Worm (Caenorhabditis elegans) whole organism, L4 larva: Measurements from ENCODE around the gene mrpl-36.
A peak's percentile ranks its signal among the peaks of the same experiment; 100 is the strongest.

ENCODE experiments used
- F26F4.8 ChIP-seq: fragments of 200-800 bp; sonication (Bioruptor generic); conservative IDR thresholded peaks from 2 replicates; pipeline ENCODE4 v1.3.6; 2022; ENCODE audit warnings: missing genetic modification characterization, missing compliant biosample characterization
- F44E2.7 ChIP-seq: fragments of 200-800 bp; sonication (Bioruptor generic); IDR thresholded peaks from 2 replicates; pipeline ENCODE4 v2.1.2; 2022; ENCODE audit warnings: missing genetic modification characterization, missing compliant biosample characterization
- R02D3.7 ChIP-seq: fragments of 150-350 bp; sonication (generic microtip); optimal IDR thresholded peaks from 3 replicates; lab custom pipeline; 2014; ENCODE audit warnings: missing biosample characterization, missing genetic modification characterization
- T20F7.1 ChIP-seq: fragments of 200-800 bp; sonication (Bioruptor generic); optimal IDR thresholded peaks from 2 replicates; lab custom pipeline; 2018; ENCODE audit warnings: mild to moderate bottlenecking, missing genetic modification characterization, missing compliant biosample characterization
- Y48G9A.11 ChIP-seq: fragments of 200-800 bp; sonication (Bioruptor generic); IDR thresholded peaks from 2 replicates; pipeline ENCODE4 v1.3.6; 2022; ENCODE audit warnings: missing genetic modification reagents, missing genetic modification characterization, missing compliant biosample characterization
- Y5F2A.4 ChIP-seq: fragments of 200-800 bp; sonication (Bioruptor generic); optimal IDR thresholded peaks from 2 replicates; lab custom pipeline; 2018; ENCODE audit warnings: mild to moderate bottlenecking, missing genetic modification characterization, missing compliant biosample characterization
- ZK337.2 ChIP-seq: fragments of 200-800 bp; sonication (Bioruptor generic); IDR thresholded peaks from 2 replicates; pipeline ENCODE4 v1.3.6; 2022; ENCODE audit warnings: missing genetic modification reagents, missing genetic modification characterization, missing compliant biosample characterization
- aha-1 ChIP-seq: fragments of 150-350 bp; peaks from one replicate; lab custom pipeline; 2014; ENCODE audit warnings: missing biosample characterization, missing genetic modification characterization
- ama-1 ChIP-seq: fragments of 150-350 bp; optimal IDR thresholded peaks from 2 replicates; lab custom pipeline; 2014; ENCODE audit warnings: inconsistent platforms, mixed read lengths
- arid-1 ChIP-seq: fragments of 200-800 bp; sonication (Bioruptor generic); conservative IDR thresholded peaks from 2 replicates; pipeline ENCODE4 v1.3.6; 2022; ENCODE audit warnings: missing genetic modification reagents, missing genetic modification characterization, missing compliant biosample characterization
- ceh-28 ChIP-seq: fragments of 150-350 bp; optimal IDR thresholded peaks from 2 replicates; lab custom pipeline; 2014; ENCODE audit warnings: missing biosample characterization, missing genetic modification reagents, missing genetic modification characterization
- ceh-32 ChIP-seq: sonication (generic microtip); optimal IDR thresholded peaks from 2 replicates; lab custom pipeline; 2016; ENCODE audit warnings: mild to moderate bottlenecking, missing genetic modification characterization, missing compliant biosample characterization; ENCODE audit not compliant: poor library complexity
- ceh-62 ChIP-seq: sonication (generic microtip); optimal IDR thresholded peaks from 2 replicates; lab custom pipeline; 2017; ENCODE audit warnings: missing biosample characterization, missing genetic modification characterization
- daf-16 ChIP-seq, 3 experiments: sonication (generic microtip); optimal IDR thresholded peaks; 2 replicates each; lab custom pipeline; 2016 to 2017; ENCODE audit warnings: missing genetic modification characterization in 3 of 3, missing genetic modification reagents in 3 of 3, mild to moderate bottlenecking in 2 of 3, missing compliant biosample characterization in 2 of 3, missing biosample characterization in 1 of 3, moderate library complexity in 1 of 3
- daf-19 ChIP-seq: fragments of 200-800 bp; sonication (Bioruptor generic); conservative IDR thresholded peaks from 2 replicates; pipeline ENCODE4 v1.3.6; 2022; ENCODE audit warnings: missing genetic modification characterization, missing compliant biosample characterization
- dmd-9 ChIP-seq: fragments of 200-800 bp; sonication (Bioruptor generic); IDR thresholded peaks from 2 replicates; pipeline ENCODE4 v1.3.6; 2022; ENCODE audit warnings: missing genetic modification reagents, missing genetic modification characterization, missing compliant biosample characterization
- dpl-1 ChIP-seq: fragments of 150-350 bp; optimal IDR thresholded peaks from 2 replicates; lab custom pipeline; 2014; ENCODE audit warnings: missing biosample characterization, missing genetic modification reagents, missing genetic modification characterization
- fkh-10 ChIP-seq: fragments of 150-350 bp; optimal IDR thresholded peaks from 2 replicates; lab custom pipeline; 2014; ENCODE audit warnings: missing biosample characterization, missing genetic modification reagents, missing genetic modification characterization
- hlh-11 ChIP-seq: fragments of 200-800 bp; sonication (Bioruptor generic); optimal IDR thresholded peaks from 2 replicates; lab custom pipeline; 2018; ENCODE audit warnings: mild to moderate bottlenecking, missing genetic modification characterization, missing compliant biosample characterization
- hlh-30 ChIP-seq: sonication (generic microtip); optimal IDR thresholded peaks from 2 replicates; lab custom pipeline; 2017; ENCODE audit warnings: antibody characterized with exemption, mild to moderate bottlenecking, missing genetic modification characterization, missing compliant biosample characterization; ENCODE audit not compliant: insufficient read depth
- hmg-1.1 ChIP-seq: fragments of 200-800 bp; sonication (Bioruptor generic); IDR thresholded peaks from 2 replicates; pipeline ENCODE4 v1.3.6; 2022; ENCODE audit warnings: missing genetic modification reagents, missing genetic modification characterization, missing compliant biosample characterization
- jun-1 ChIP-seq: fragments of 150-350 bp; optimal IDR thresholded peaks from 2 replicates; lab custom pipeline; 2014; ENCODE audit warnings: missing biosample characterization, missing genetic modification reagents, missing genetic modification characterization
- lin-13 ChIP-seq: fragments of 150-350 bp; optimal IDR thresholded peaks from 2 replicates; lab custom pipeline; 2014; ENCODE audit warnings: missing biosample characterization, missing genetic modification reagents, missing genetic modification characterization
- lin-15B ChIP-seq: fragments of 150-350 bp; sonication (generic microtip); optimal IDR thresholded peaks from 3 replicates; lab custom pipeline; 2014; ENCODE audit warnings: missing biosample characterization, missing genetic modification characterization
- lin-38 ChIP-seq: fragments of 200-800 bp; sonication (Bioruptor generic); IDR thresholded peaks from 2 replicates; pipeline ENCODE4 v1.3.6; 2022; ENCODE audit warnings: missing genetic modification reagents, missing genetic modification characterization, missing compliant biosample characterization
- lir-3 ChIP-seq: sonication (generic microtip); optimal IDR thresholded peaks from 2 replicates; lab custom pipeline; 2016; ENCODE audit warnings: mild to moderate bottlenecking, missing genetic modification characterization, missing compliant biosample characterization
- lsy-2 ChIP-seq, 2 experiments: fragments of 150-350 bp in 1 of 2; sonication (generic microtip) in 1 of 2; optimal IDR thresholded peaks; 2 replicates each; lab custom pipeline; 2014 to 2017; ENCODE audit warnings: missing biosample characterization in 2 of 2, missing genetic modification characterization in 2 of 2
- madf-5 ChIP-seq, 2 experiments: fragments of 200-800 bp; sonication (Bioruptor generic); IDR thresholded peaks; 2 replicates each; pipeline ENCODE4 v1.3.6; 2022; ENCODE audit warnings: missing compliant biosample characterization in 2 of 2, missing genetic modification characterization in 2 of 2
- mep-1 ChIP-seq: fragments of 150-350 bp; sonication (generic microtip); optimal IDR thresholded peaks from 3 replicates; lab custom pipeline; 2014; ENCODE audit warnings: missing biosample characterization, missing genetic modification characterization
- mes-2 ChIP-seq: sonication (generic microtip); optimal IDR thresholded peaks from 2 replicates; lab custom pipeline; 2016; ENCODE audit warnings: missing genotype, mild to moderate bottlenecking, missing genetic modification characterization, missing compliant biosample characterization; ENCODE audit not compliant: poor library complexity, severe bottlenecking
- nhr-10 ChIP-seq: fragments of 150-350 bp; optimal IDR thresholded peaks from 2 replicates; lab custom pipeline; 2014; ENCODE audit warnings: missing biosample characterization, missing genetic modification characterization
- nhr-41 ChIP-seq: fragments of 200-800 bp; sonication (Bioruptor generic); IDR thresholded peaks from 2 replicates; pipeline ENCODE4 v1.3.6; 2022; ENCODE audit warnings: missing genetic modification reagents, missing genetic modification characterization, missing compliant biosample characterization
- nhr-42 ChIP-seq: fragments of 200-800 bp; sonication (Bioruptor generic); IDR thresholded peaks from 2 replicates; pipeline ENCODE4 v1.3.6; 2022; ENCODE audit warnings: missing genetic modification characterization, missing compliant biosample characterization
- nhr-48 ChIP-seq: sonication (generic microtip); optimal IDR thresholded peaks from 2 replicates; lab custom pipeline; 2016; ENCODE audit warnings: mild to moderate bottlenecking, missing genetic modification characterization, missing compliant biosample characterization
- nhr-76 ChIP-seq: fragments of 150-350 bp; optimal IDR thresholded peaks from 2 replicates; lab custom pipeline; 2014; ENCODE audit warnings: missing biosample characterization, missing genetic modification characterization
- nhr-77 ChIP-seq: fragments of 150-350 bp; optimal IDR thresholded peaks from 2 replicates; lab custom pipeline; 2014; ENCODE audit warnings: missing biosample characterization, missing genetic modification characterization
- php-3 ChIP-seq: fragments of 200-800 bp; sonication (Bioruptor generic); IDR thresholded peaks from 2 replicates; pipeline ENCODE4 v1.3.6; 2022; ENCODE audit warnings: missing genetic modification reagents, missing genetic modification characterization, missing compliant biosample characterization
- pqm-1 ChIP-seq: sonication (generic microtip); optimal IDR thresholded peaks from 2 replicates; lab custom pipeline; 2017; ENCODE audit warnings: missing biosample characterization, missing genetic modification characterization
- saeg-2 ChIP-seq: fragments of 200-800 bp; sonication (Bioruptor generic); IDR thresholded peaks from 2 replicates; pipeline ENCODE4 v1.3.6; 2022; ENCODE audit warnings: missing genetic modification reagents, missing genetic modification characterization, missing compliant biosample characterization
- set-16 ChIP-seq: fragments of 200-800 bp; sonication (Bioruptor generic); IDR thresholded peaks from 2 replicates; pipeline ENCODE4 v1.3.6; 2022; ENCODE audit warnings: missing genetic modification reagents, missing genetic modification characterization, missing compliant biosample characterization
- snpc-1.2 ChIP-seq: fragments of 200-800 bp; sonication (Bioruptor generic); IDR thresholded peaks from 2 replicates; pipeline ENCODE4 v1.3.6; 2022; ENCODE audit warnings: missing genetic modification reagents, missing genetic modification characterization, missing compliant biosample characterization
- tag-97 ChIP-seq: fragments of 200-800 bp; sonication (Bioruptor generic); IDR thresholded peaks from 2 replicates; pipeline ENCODE4 v1.3.6; 2022; ENCODE audit warnings: missing genetic modification characterization, missing compliant biosample characterization
- zag-1 ChIP-seq: fragments of 150-350 bp; optimal IDR thresholded peaks from 2 replicates; lab custom pipeline; 2014; ENCODE audit warnings: missing biosample characterization, missing genetic modification characterization
- zfp-2 ChIP-seq: sonication (generic microtip); optimal IDR thresholded peaks from 2 replicates; lab custom pipeline; 2016; ENCODE audit warnings: mild to moderate bottlenecking, missing genetic modification characterization, missing compliant biosample characterization
- zfp-3 ChIP-seq: fragments of 200-800 bp; sonication (Bioruptor generic); conservative IDR thresholded peaks from 2 replicates; pipeline ENCODE4 v1.3.6; 2022; ENCODE audit warnings: missing genetic modification reagents, missing genetic modification characterization, missing compliant biosample characterization
- zip-2 ChIP-seq: fragments of 150-350 bp; optimal IDR thresholded peaks from 2 replicates; lab custom pipeline; 2014; ENCODE audit warnings: missing biosample characterization, missing genetic modification characterization

mrpl-36 gene

DNA sequence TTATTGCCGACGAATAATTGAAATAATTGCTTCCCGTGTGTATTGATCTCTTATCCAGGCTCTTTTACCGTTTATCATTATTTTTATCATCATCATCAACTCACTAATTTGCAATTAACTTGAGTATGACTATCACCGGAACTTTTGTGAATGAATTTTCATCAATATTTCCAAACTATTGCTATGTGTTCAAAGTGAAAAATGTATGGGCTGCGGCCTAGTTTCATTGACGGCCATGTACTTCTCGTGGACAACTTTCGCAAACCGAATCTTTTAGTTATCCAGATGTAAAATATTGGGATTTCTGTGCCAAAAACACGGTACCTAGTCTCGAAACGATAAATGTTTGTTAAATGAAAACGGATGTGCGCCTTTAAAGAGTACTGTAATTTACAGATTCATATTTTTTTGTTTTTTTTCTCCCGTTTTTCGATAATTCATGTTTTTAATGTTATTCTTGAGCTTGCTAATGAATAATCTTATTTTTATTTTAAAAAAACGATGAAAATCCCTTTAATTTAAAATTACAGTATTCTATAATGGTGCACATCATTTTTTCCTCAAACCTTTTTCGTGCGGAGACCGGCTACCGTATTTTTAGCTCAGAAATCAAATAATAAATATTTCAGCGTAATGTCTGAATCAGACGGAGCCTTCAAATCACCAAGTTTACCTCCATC is 49.3 kb downstream of the mrpl-36 start, which contains the start of gene ZK632.2:
TSS of gene ZK632.2 (plus strand) at position 630 of the 680 bp plus-strand sequence.
- no peak for TF ChIP-seq hlh-30 (tag; lab: Kevin White, UChicago)
- TF ChIP-seq daf-16 (GFP tag; optimal IDR thresholded peaks at IDR 0.05; lab: Kevin White, UChicago), result no peak
- peak; percentile 10 for TF ChIP-seq daf-16 (tag; optimal IDR thresholded peaks at IDR 0.05; lab: Kevin White, UChicago)
- no peak for TF ChIP-seq ceh-62 (tag; lab: Kevin White, UChicago)
- TF ChIP-seq nhr-41 (GFP tag; lab: Robert Waterston, UW), result no peak
- 0 out of 2 replicates have a peak, but pooled peaks have one; percentile 8 for TF ChIP-seq hmg-1.1 (GFP tag; lab: Robert Waterston, UW)
- TF ChIP-seq ceh-32 (tag; lab: Kevin White, UChicago), result no peak
- TF ChIP-seq zfp-2 (tag; lab: Kevin White, UChicago), result no peak
- TF ChIP-seq T20F7.1 (GFP tag; lab: Kevin White, UChicago), result no peak
- no peak for TF ChIP-seq Y48G9A.11 (GFP tag; lab: Robert Waterston, UW)
- TF ChIP-seq lsy-2 (tag; optimal IDR thresholded peaks at IDR 0.05; lab: Kevin White, UChicago), result peak in 1 of 2 experiments; percentile 56
- TF ChIP-seq mep-1 (tag; lab: Kevin White, UChicago), result no peak
- TF ChIP-seq madf-5 (GFP tag; IDR thresholded peaks at IDR 0.05; lab: Robert Waterston, UW), result no peak
- no peak for TF ChIP-seq ama-1 (lab: Kevin White, UChicago)
- TF ChIP-seq nhr-76 (tag; lab: Kevin White, UChicago), result no peak
- no peak for TF ChIP-seq zip-2 (tag; lab: Kevin White, UChicago)
- TF ChIP-seq mes-2 (tag; lab: Kevin White, UChicago), result peak; percentile 89
- TF ChIP-seq R02D3.7 (tag; lab: Kevin White, UChicago), result no peak
- TF ChIP-seq lin-15B (tag; lab: Kevin White, UChicago), result no peak
- TF ChIP-seq nhr-42, result no peak
- no peak for TF ChIP-seq fkh-10 (GFP tag; lab: Kevin White, UChicago)
- no peak for TF ChIP-seq ZK337.2 (GFP tag; lab: Robert Waterston, UW)
- no peak for TF ChIP-seq F26F4.8 (GFP tag; lab: Robert Waterston, UW)
- peak; percentile 68 for TF ChIP-seq aha-1 (tag; lab: Kevin White, UChicago)
- TF ChIP-seq zag-1 (tag; lab: Kevin White, UChicago), result no peak
- TF ChIP-seq nhr-48, result no peak
- no peak for TF ChIP-seq zfp-3
- TF ChIP-seq set-16, result no peak
- TF ChIP-seq saeg-2, result no peak
- TF ChIP-seq F44E2.7, result no peak
- TF ChIP-seq tag-97 (GFP tag; lab: Robert Waterston, UW), result no peak
- TF ChIP-seq lir-3 (tag; lab: Kevin White, UChicago), result no peak
- TF ChIP-seq dmd-9 (GFP tag; lab: Robert Waterston, UW), result no peak
- TF ChIP-seq lin-38 (GFP tag; lab: Robert Waterston, UW), result peak; percentile 26
- TF ChIP-seq nhr-10 (tag; lab: Kevin White, UChicago), result no peak
- TF ChIP-seq arid-1, result no peak
- TF ChIP-seq nhr-77 (tag; lab: Kevin White, UChicago), result no peak
- TF ChIP-seq ceh-28, result no peak
- TF ChIP-seq hlh-11 (tag; lab: Kevin White, UChicago), result no peak
- TF ChIP-seq pqm-1 (tag; lab: Kevin White, UChicago), result no peak
- TF ChIP-seq php-3 (GFP tag; lab: Robert Waterston, UW), result no peak
- TF ChIP-seq daf-19 (GFP tag; lab: Robert Waterston, UW), result no peak
- TF ChIP-seq snpc-1.2 (GFP tag; lab: Robert Waterston, UW), result no peak
- TF ChIP-seq dpl-1, result no peak
- no peak for TF ChIP-seq jun-1 (tag; lab: Kevin White, UChicago)
- TF ChIP-seq lin-13 (GFP tag; lab: Kevin White, UChicago), result no peak
- no peak for TF ChIP-seq Y5F2A.4 (GFP tag; lab: Kevin White, UChicago)
